Worm (Caenorhabditis elegans): ENCODE measurements around the gene F55C5.17.

Gene F55C5.17

ce11 chrV:12276946-12277345 lies 25.4 kb upstream of the F55C5.17 start, which contains the start of gene bnc-1:
TSS of gene bnc-1 (minus strand) at chrV:12277046.
- TF ChIP-seq nhr-19 (GFP tag; conservative IDR thresholded peaks at IDR 0.05) (no peak), efl-3 (GFP tag; optimal IDR thresholded peaks at IDR 0.05) (no peak), rnt-1 (tag; optimal IDR thresholded peaks at IDR 0.05) (no peak), tlp-1 (tag; optimal IDR thresholded peaks at IDR 0.05) (no peak), unc-62 (GFP tag; optimal IDR thresholded peaks at IDR 0.05) (no peak), unc-98 (GFP tag; IDR thresholded peaks at IDR 0.05) (no peak), alr-1 (tag; optimal IDR thresholded peaks at IDR 0.05; ENCODE audit: borderline replicate concordance) (no peak), sup-37 (GFP tag; optimal IDR thresholded peaks at IDR 0.05) (no peak), nhr-237 (tag; optimal IDR thresholded peaks at IDR 0.05) (no peak), unc-30 (tag; optimal IDR thresholded peaks at IDR 0.05) (no peak), nhr-11 (tag; optimal IDR thresholded peaks at IDR 0.05) (no peak)

ce11 chrV:12281508-12281907 lies 20.8 kb upstream of the F55C5.17 start:
- TF ChIP-seq nhr-85 (tag) (no peak), aha-1 (tag; optimal IDR thresholded peaks at IDR 0.05) (no peak), xbp-1 (tag; optimal IDR thresholded peaks at IDR 0.05) (no peak), grh-1 (GFP tag; IDR thresholded peaks at IDR 0.05) (no peak), hlh-4 (tag; optimal IDR thresholded peaks at IDR 0.05) (no peak), mef-2 (tag; optimal IDR thresholded peaks at IDR 0.05) (no peak), pqm-1 (tag; optimal IDR thresholded peaks at IDR 0.05) (no peak), fos-1 (tag; optimal IDR thresholded peaks at IDR 0.05) (no peak), aly-2 (tag; optimal IDR thresholded peaks at IDR 0.05) (no peak), nhr-77 (tag; optimal IDR thresholded peaks at IDR 0.05) (no peak), ztf-4 (tag; optimal IDR thresholded peaks at IDR 0.05) (no peak), ceh-63 (GFP tag; optimal IDR thresholded peaks at IDR 0.05) (no peak), ceh-82 (tag; optimal IDR thresholded peaks at IDR 0.05) (no peak), tlp-1 (tag; optimal IDR thresholded peaks at IDR 0.05) (no peak), ceh-8 (GFP tag; optimal IDR thresholded peaks at IDR 0.05) (no peak), alr-1 (tag; optimal IDR thresholded peaks at IDR 0.05; ENCODE audit: borderline replicate concordance) (no peak), irx-1 (tag; optimal IDR thresholded peaks at IDR 0.05) (no peak), unc-86 (tag; optimal IDR thresholded peaks at IDR 0.05) (no peak), nhr-28 (tag; optimal IDR thresholded peaks at IDR 0.05) (no peak), lin-35 (GFP tag; optimal IDR thresholded peaks at IDR 0.05) (no peak)

ce11 chrV:12283187-12283586 lies 19.2 kb upstream of the F55C5.17 start, which contains the start of gene F55C5.10:
TSS of gene F55C5.10 (plus strand) at chrV:12283487.
- TF ChIP-seq hpl-2 (GFP tag; optimal IDR thresholded peaks at IDR 0.05) (no peak), nhr-90 (tag; optimal IDR thresholded peaks at IDR 0.05; ENCODE audit: poor library complexity) (no peak), egl-27 (tag; optimal IDR thresholded peaks at IDR 0.05) (no peak), egl-13 (tag; optimal IDR thresholded peaks at IDR 0.05) (no peak), lin-35 (GFP tag; optimal IDR thresholded peaks at IDR 0.05) (no peak), nhr-47 (tag; optimal IDR thresholded peaks at IDR 0.05) (no peak), alr-1 (tag; optimal IDR thresholded peaks at IDR 0.05; ENCODE audit: borderline replicate concordance) (no peak), fos-1 (tag; optimal IDR thresholded peaks at IDR 0.05) (no peak), nhr-20 (tag; optimal IDR thresholded peaks at IDR 0.05) (no peak), xbp-1 (tag; optimal IDR thresholded peaks at IDR 0.05) (no peak), ets-5 (GFP tag; IDR thresholded peaks at IDR 0.05) (no peak), grh-1 (GFP tag; IDR thresholded peaks at IDR 0.05) (no peak), pax-3 (tag; optimal IDR thresholded peaks at IDR 0.05) (no peak), C16A3.4 (tag; optimal IDR thresholded peaks at IDR 0.05) (no peak), lin-13 (GFP tag; optimal IDR thresholded peaks at IDR 0.05) (no peak), hlh-17 (GFP tag; optimal IDR thresholded peaks at IDR 0.05; ENCODE audit: borderline replicate concordance) (no peak), elt-3 (tag; optimal IDR thresholded peaks at IDR 0.05) (no peak)
